Worm (Caenorhabditis elegans) whole organism, young adult: ENCODE results near the gene phat-6.

Experiments used
- F52B5.7 ChIP-seq: sonication (generic microtip); optimal IDR thresholded peaks from 2 replicates; lab custom pipeline; 2016; ENCODE audit warnings: mild to moderate bottlenecking, missing genetic modification characterization, missing compliant biosample characterization
- ZK185.1 ChIP-seq: sonication (generic microtip); optimal IDR thresholded peaks from 2 replicates; lab custom pipeline; 2016; ENCODE audit warnings: mild to moderate bottlenecking, missing genetic modification characterization, missing compliant biosample characterization; ENCODE audit not compliant: poor library complexity, severe bottlenecking
- dpff-1 ChIP-seq: sonication (generic microtip); optimal IDR thresholded peaks from 2 replicates; lab custom pipeline; 2017; ENCODE audit warnings: mild to moderate bottlenecking, missing genetic modification characterization, missing compliant biosample characterization
- him-1 ChIP-seq: sonication (generic microtip); optimal IDR thresholded peaks from 2 replicates; lab custom pipeline; 2016; ENCODE audit warnings: missing genotype, missing genetic modification reagents, missing genetic modification characterization, missing compliant biosample characterization
- hmg-1.2 ChIP-seq: fragments of 200-800 bp; sonication (Bioruptor generic); IDR thresholded peaks from 2 replicates; pipeline ENCODE4 v1.3.6; 2022; ENCODE audit warnings: missing genetic modification reagents, missing genetic modification characterization, missing compliant biosample characterization
- hsf-1 ChIP-seq: fragments of 200-800 bp; sonication (Bioruptor generic); IDR thresholded peaks from 2 replicates; pipeline ENCODE4 v1.3.6; 2022; ENCODE audit warnings: missing genetic modification reagents, missing genetic modification characterization, missing compliant biosample characterization
- snpc-3.4 ChIP-seq: sonication (generic microtip); optimal IDR thresholded peaks from 2 replicates; lab custom pipeline; 2017; ENCODE audit warnings: missing genetic modification characterization, mild to moderate bottlenecking, missing compliant biosample characterization, antibody characterized with exemption, moderate library complexity, missing genotype, missing genetic modification reagents
- snpc-4 ChIP-seq, 5 experiments: fragments of 150-350 bp in 1 of 5; sonication (generic microtip) in 4 of 5; optimal IDR thresholded peaks; 2 replicates each; lab custom pipeline; 2014 to 2018; ENCODE audit warnings: missing genetic modification characterization in 5 of 5, missing biosample characterization in 3 of 5, antibody characterized with exemption in 2 of 5, mild to moderate bottlenecking in 2 of 5, missing compliant biosample characterization in 2 of 5, missing genotype in 2 of 5, moderate library complexity in 2 of 5, missing genetic modification reagents in 1 of 5
- xnd-1 ChIP-seq: sonication (generic microtip); optimal IDR thresholded peaks from 2 replicates; lab custom pipeline; 2016; ENCODE audit warnings: missing genotype, missing genetic modification reagents, missing genetic modification characterization, missing compliant biosample characterization
- zim-3 ChIP-seq: sonication (generic microtip); optimal IDR thresholded peaks from 2 replicates; lab custom pipeline; 2017; ENCODE audit warnings: mild to moderate bottlenecking, missing genetic modification characterization, moderate library complexity, missing compliant biosample characterization
- ztf-25 ChIP-seq: fragments of 200-800 bp; sonication (Bioruptor generic); IDR thresholded peaks from 2 replicates; pipeline ENCODE4 v1.3.6; 2022; ENCODE audit warnings: missing genetic modification reagents, missing genetic modification characterization, missing compliant biosample characterization
- ztf-6 ChIP-seq: fragments of 200-800 bp; sonication (Bioruptor generic); IDR thresholded peaks from 2 replicates; pipeline ENCODE4 v1.3.6; 2022; ENCODE audit warnings: missing genetic modification reagents, missing genetic modification characterization, missing compliant biosample characterization

DNA sequence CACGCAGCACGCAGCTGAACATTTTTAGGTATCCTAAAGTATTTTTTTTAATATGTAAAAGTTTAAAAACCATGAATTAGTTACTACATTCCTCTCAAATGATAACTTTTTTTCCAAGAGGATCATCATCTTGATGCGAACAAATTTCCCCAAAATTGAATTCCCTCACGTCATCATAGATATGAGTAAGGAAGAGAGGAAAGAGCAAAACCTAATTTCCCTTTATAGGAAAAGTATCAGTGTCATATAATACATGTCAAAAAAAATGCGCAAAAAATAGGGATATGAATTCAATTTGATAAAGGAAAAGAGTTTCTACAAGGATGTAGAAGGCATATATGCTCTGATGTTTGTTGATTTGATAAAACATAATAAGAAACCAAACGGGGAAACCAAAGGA lies 6.0 kb upstream of the phat-6 start:
- TF ChIP-seq hsf-1: no peak
- no peak for TF ChIP-seq F52B5.7 (tag; lab: Kevin White, UChicago)
- TF ChIP-seq xnd-1 (tag; lab: Kevin White, UChicago): no peak
- no peak for TF ChIP-seq snpc-3.4
- TF ChIP-seq him-1 (tag; lab: Kevin White, UChicago): no peak
- no peak for TF ChIP-seq ztf-6 (GFP tag; lab: Robert Waterston, UW)
- TF ChIP-seq zim-3 (tag; lab: Kevin White, UChicago): no peak
- no peak for TF ChIP-seq dpff-1
- no peak for TF ChIP-seq hmg-1.2 (GFP tag; lab: Robert Waterston, UW)
- TF ChIP-seq ztf-25 (GFP tag; lab: Robert Waterston, UW): no peak
- TF ChIP-seq snpc-4 (GFP tag; optimal IDR thresholded peaks at IDR 0.05; lab: Kevin White, UChicago): no peak
- no peak for TF ChIP-seq snpc-4 (tag; optimal IDR thresholded peaks at IDR 0.05; lab: Kevin White, UChicago)
- no peak for TF ChIP-seq ZK185.1
